Worm (Caenorhabditis elegans): ENCODE data around the gene C44B11.6.

Gene C44B11.6

ce11 chrIII:3183377-3183776 is 30.4 kb downstream of the C44B11.6 start, which contains the start of gene lmtr-5:
Gene lmtr-5 (plus strand): TSS chrIII:3183677.
- TF ChIP-seq mec-3 (tag; optimal IDR thresholded peaks at IDR 0.05; ENCODE audit: borderline replicate concordance) (no peak), dve-1 (tag; optimal IDR thresholded peaks at IDR 0.05) (no peak), K02D7.2 (tag; optimal IDR thresholded peaks at IDR 0.05) (no peak), ets-4 (tag; optimal IDR thresholded peaks at IDR 0.05) (no peak), pat-9 (tag; optimal IDR thresholded peaks at IDR 0.05) (no peak), elt-4 (tag; optimal IDR thresholded peaks at IDR 0.05) (no peak), ceh-30 (tag; optimal IDR thresholded peaks at IDR 0.05) (no peak), ztf-16 (tag; optimal IDR thresholded peaks at IDR 0.05) (no peak), unc-86 (tag; optimal IDR thresholded peaks at IDR 0.05) (no peak), nhr-11 (tag; optimal IDR thresholded peaks at IDR 0.05) (no peak), pag-3 (tag; optimal IDR thresholded peaks at IDR 0.05; ENCODE audit: borderline replicate concordance) (no peak), fkh-6 (tag; optimal IDR thresholded peaks at IDR 0.05) (no peak), ahr-1 (tag; optimal IDR thresholded peaks at IDR 0.05) (no peak), sox-2 (GFP tag; IDR thresholded peaks at IDR 0.05) (no peak), gmeb-2 (tag; optimal IDR thresholded peaks at IDR 0.05) (no peak), che-1 (tag; optimal IDR thresholded peaks at IDR 0.05) (no peak), ceh-2 (tag; optimal IDR thresholded peaks at IDR 0.05) (no peak), fax-1 (tag; optimal IDR thresholded peaks at IDR 0.05) (no peak), pax-1 (tag; optimal IDR thresholded peaks at IDR 0.05) (no peak), C08G9.2 (tag; optimal IDR thresholded peaks at IDR 0.05) (no peak)

- no peak for TF ChIP-seq ahr-1 (tag; optimal IDR thresholded peaks at IDR 0.05)
- no peak for TF ChIP-seq fkh-10 (GFP tag; optimal IDR thresholded peaks at IDR 0.05)
- no peak for TF ChIP-seq ceh-30 (tag; optimal IDR thresholded peaks at IDR 0.05)
- no peak for TF ChIP-seq ceh-2 (tag; optimal IDR thresholded peaks at IDR 0.05)
- TF ChIP-seq ceh-45 (GFP tag; IDR thresholded peaks at IDR 0.05): no peak
- no peak for TF ChIP-seq pros-1 (tag; optimal IDR thresholded peaks at IDR 0.05)
- TF ChIP-seq ceh-9 (tag; optimal IDR thresholded peaks at IDR 0.05): no peak
- no peak for TF ChIP-seq hlh-15 (tag; optimal IDR thresholded peaks at IDR 0.05)
- TF ChIP-seq che-1 (tag; optimal IDR thresholded peaks at IDR 0.05): no peak
- TF ChIP-seq pax-1 (tag; optimal IDR thresholded peaks at IDR 0.05): no peak
These were observed 32.3 kb downstream of the C44B11.6 start for ce11 chrIII:3185232-3185631.

- TF ChIP-seq pag-3 (tag; optimal IDR thresholded peaks at IDR 0.05; ENCODE audit: borderline replicate concordance) (no peak), fkh-10 (GFP tag; optimal IDR thresholded peaks at IDR 0.05) (no peak), dve-1 (tag; optimal IDR thresholded peaks at IDR 0.05) (no peak)
These were observed 33.0 kb downstream of the C44B11.6 start, which contains the start of gene mks-1 for ce11 chrIII:3185980-3186379. Gene mks-1 (plus strand): TSS chrIII:3186280.

ce11 chrIII:3188564-3188963 is 35.6 kb downstream of the C44B11.6 start:
- TF ChIP-seq ahr-1 (tag; optimal IDR thresholded peaks at IDR 0.05): no peak
- no peak for TF ChIP-seq ets-4 (tag; optimal IDR thresholded peaks at IDR 0.05)
- TF ChIP-seq F13H6.1 (tag; optimal IDR thresholded peaks at IDR 0.05): no peak
- no peak for TF ChIP-seq zip-5 (tag; optimal IDR thresholded peaks at IDR 0.05)
- TF ChIP-seq ceh-45 (GFP tag; IDR thresholded peaks at IDR 0.05): no peak
- TF ChIP-seq ztf-16 (tag; optimal IDR thresholded peaks at IDR 0.05): no peak
- no peak for TF ChIP-seq ama-1 (optimal IDR thresholded peaks at IDR 0.05)
- TF ChIP-seq ceh-18 (tag; optimal IDR thresholded peaks at IDR 0.05): no peak
- no peak for TF ChIP-seq mec-3 (tag; optimal IDR thresholded peaks at IDR 0.05; ENCODE audit: borderline replicate concordance)
- TF ChIP-seq gmeb-2 (tag; optimal IDR thresholded peaks at IDR 0.05): no peak
- TF ChIP-seq ceh-31 (tag; optimal IDR thresholded peaks at IDR 0.05): no peak
- no peak for TF ChIP-seq odd-2 (tag; optimal IDR thresholded peaks at IDR 0.05)
- TF ChIP-seq K09A11.1 (tag; optimal IDR thresholded peaks at IDR 0.05; ENCODE audit: insufficient read depth): no peak
- TF ChIP-seq rnt-1 (tag; optimal IDR thresholded peaks at IDR 0.05): no peak
- TF ChIP-seq ceh-48 (tag; optimal IDR thresholded peaks at IDR 0.05): no peak
- no peak for TF ChIP-seq C08G9.2 (tag; optimal IDR thresholded peaks at IDR 0.05)

- no peak for TF ChIP-seq tbx-7 (tag; optimal IDR thresholded peaks at IDR 0.05)
- no peak for TF ChIP-seq ceh-2 (tag; optimal IDR thresholded peaks at IDR 0.05)
- TF ChIP-seq zip-5 (tag; optimal IDR thresholded peaks at IDR 0.05): no peak
- TF ChIP-seq nhr-11 (tag; optimal IDR thresholded peaks at IDR 0.05): no peak
- no peak for TF ChIP-seq mec-3 (tag; optimal IDR thresholded peaks at IDR 0.05; ENCODE audit: borderline replicate concordance)
- no peak for TF ChIP-seq pha-2 (tag; optimal IDR thresholded peaks at IDR 0.05)
These were observed 37.7 kb downstream of the C44B11.6 start for ce11 chrIII:3190660-3191059.

Measured in whole organism, late embryonic.